Worm (Caenorhabditis elegans): Measurements from ENCODE around the gene wrb-1.

DNA sequence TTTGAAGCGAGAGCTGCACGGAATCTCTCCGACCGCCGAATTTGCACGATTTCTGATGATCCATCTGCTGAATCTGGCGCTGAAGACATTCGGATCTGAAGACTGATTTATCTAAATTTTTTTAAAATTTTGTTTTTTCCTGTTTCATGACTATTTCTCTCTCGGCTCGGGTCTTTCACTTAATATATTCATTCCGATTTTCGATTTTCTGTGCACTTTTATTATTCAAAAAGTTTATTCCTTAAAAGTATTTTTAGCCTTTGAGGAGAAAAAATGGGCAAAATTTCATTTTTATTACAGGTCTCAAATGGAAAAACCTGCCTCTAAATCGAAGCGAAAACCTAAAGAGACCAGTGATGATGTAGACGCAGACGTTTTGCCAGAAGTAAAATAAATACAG lies 11.7 kb downstream of the wrb-1 start, which contains the start of gene Y50D4A.1:
- TF ChIP-seq elt-3 (tag; optimal IDR thresholded peaks at IDR 0.05) (no peak), sptf-1 (tag; optimal IDR thresholded peaks at IDR 0.05) (no peak), elt-1 (tag; optimal IDR thresholded peaks at IDR 0.05; ENCODE audit: borderline replicate concordance, insufficient read depth) (no peak), snpc-4 (tag; optimal IDR thresholded peaks at IDR 0.05) (no peak)

All from whole organism, mixed stage, embryonic.